Worm (Caenorhabditis elegans) whole organism, early embryonic: ENCODE results near the gene Y39A3CL.7.

ENCODE experiments used
- B0310.2 ChIP-seq: sonication (generic microtip); optimal IDR thresholded peaks from 2 replicates; lab custom pipeline; 2016; ENCODE audit warnings: mild to moderate bottlenecking, missing genetic modification characterization, missing compliant biosample characterization
- F13C5.2 ChIP-seq: sonication (generic microtip); optimal IDR thresholded peaks from 2 replicates; lab custom pipeline; 2017; ENCODE audit warnings: mild to moderate bottlenecking, missing genetic modification characterization, inconsistent platforms, missing compliant biosample characterization
- aly-1 ChIP-seq: sonication (generic microtip); optimal IDR thresholded peaks from 2 replicates; lab custom pipeline; 2016; ENCODE audit warnings: missing genetic modification characterization, missing compliant biosample characterization
- ama-1 ChIP-seq: fragments of 150-350 bp; optimal IDR thresholded peaks from 2 replicates; lab custom pipeline; 2014
- ceh-13 ChIP-seq: fragments of 200-800 bp; sonication (Bioruptor generic); optimal IDR thresholded peaks from 2 replicates; lab custom pipeline; 2018; ENCODE audit warnings: mild to moderate bottlenecking, missing genetic modification characterization, missing compliant biosample characterization
- ceh-36 ChIP-seq: sonication (generic microtip); optimal IDR thresholded peaks from 2 replicates; lab custom pipeline; 2016; ENCODE audit warnings: missing genetic modification characterization, inconsistent platforms, missing compliant biosample characterization
- ets-7 ChIP-seq: sonication (generic microtip); optimal IDR thresholded peaks from 2 replicates; lab custom pipeline; 2016; ENCODE audit warnings: missing genotype, missing genetic modification characterization, missing compliant biosample characterization
- flt-1 ChIP-seq: fragments of 200-800 bp; sonication (Bioruptor generic); IDR thresholded peaks from 2 replicates; pipeline ENCODE4 v1.3.6; 2022; ENCODE audit warnings: missing genetic modification characterization, missing compliant biosample characterization
- hmbx-1 ChIP-seq: sonication (generic microtip); optimal IDR thresholded peaks from 2 replicates; lab custom pipeline; 2016; ENCODE audit warnings: mild to moderate bottlenecking, missing genetic modification characterization, missing compliant biosample characterization
- hmg-4 ChIP-seq: fragments of 200-800 bp; sonication (Bioruptor generic); optimal IDR thresholded peaks from 2 replicates; lab custom pipeline; 2018; ENCODE audit warnings: mild to moderate bottlenecking, missing genetic modification characterization, missing compliant biosample characterization
- hnd-1 ChIP-seq: sonication (generic microtip); optimal IDR thresholded peaks from 2 replicates; lab custom pipeline; 2016; ENCODE audit warnings: missing genetic modification characterization, missing compliant biosample characterization
- pes-1 ChIP-seq: fragments of 200-800 bp; sonication (Bioruptor generic); IDR thresholded peaks from 2 replicates; pipeline ENCODE4 v1.3.6; 2022; ENCODE audit warnings: missing genetic modification reagents, missing genetic modification characterization, missing compliant biosample characterization
- scrt-1 ChIP-seq: fragments of 200-800 bp; sonication (Bioruptor generic); IDR thresholded peaks from 2 replicates; pipeline ENCODE4 v1.3.6; 2022; ENCODE audit warnings: missing genetic modification characterization, missing compliant biosample characterization
- sea-1 ChIP-seq: fragments of 200-800 bp; sonication (Bioruptor generic); conservative IDR thresholded peaks from 2 replicates; pipeline ENCODE4 v1.3.6; 2022; ENCODE audit warnings: missing genetic modification characterization, missing compliant biosample characterization
- tbx-11 ChIP-seq: fragments of 200-800 bp; sonication (Bioruptor generic); IDR thresholded peaks from 2 replicates; pipeline ENCODE4 v1.3.6; 2022; ENCODE audit warnings: missing genetic modification characterization, missing compliant biosample characterization
- tbx-37 ChIP-seq: fragments of 200-800 bp; sonication (Bioruptor generic); conservative IDR thresholded peaks from 2 replicates; pipeline ENCODE4 v1.3.6; 2022; ENCODE audit warnings: missing genetic modification reagents, missing genetic modification characterization, missing compliant biosample characterization
- tra-4 ChIP-seq: sonication (generic microtip); optimal IDR thresholded peaks from 2 replicates; lab custom pipeline; 2017; ENCODE audit warnings: missing genetic modification characterization, missing compliant biosample characterization

Gene Y39A3CL.7

DNA sequence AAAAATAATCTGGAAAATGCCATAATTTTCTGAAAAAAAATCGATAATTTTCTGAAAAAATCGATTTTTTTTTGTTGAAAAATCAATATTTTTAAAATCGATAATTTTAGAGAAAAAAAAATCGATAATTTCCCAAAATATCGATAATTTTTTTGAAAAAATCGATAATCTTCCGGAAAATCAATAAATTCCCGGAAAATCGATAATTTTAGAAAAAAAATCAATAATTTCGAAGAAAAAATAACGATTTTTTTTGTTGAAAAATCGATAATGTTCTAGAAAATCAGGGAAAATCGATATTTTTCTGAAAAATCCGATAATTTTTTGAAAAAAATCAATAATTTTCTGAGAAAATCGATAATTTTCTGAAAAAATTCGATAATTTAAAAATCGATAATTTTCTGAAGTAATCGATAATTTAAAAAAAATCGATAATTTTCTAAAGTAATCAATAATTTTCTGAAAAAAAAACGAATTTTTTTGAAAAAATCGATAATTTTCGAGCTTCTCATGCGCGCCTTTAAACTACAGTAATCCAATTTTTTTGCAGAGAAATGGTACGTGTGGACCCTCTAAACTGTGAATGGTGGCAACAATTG is 51.6 kb downstream of the Y39A3CL.7 start:
- TF ChIP-seq hmbx-1 (tag; lab: Kevin White, UChicago) (no peak), ceh-13 (no peak), sea-1 (GFP tag; lab: Robert Waterston, UW) (no peak), ama-1 (lab: Kevin White, UChicago) (no peak), hnd-1 (tag; lab: Kevin White, UChicago) (no peak), scrt-1 (GFP tag; lab: Robert Waterston, UW) (no peak)

DNA sequence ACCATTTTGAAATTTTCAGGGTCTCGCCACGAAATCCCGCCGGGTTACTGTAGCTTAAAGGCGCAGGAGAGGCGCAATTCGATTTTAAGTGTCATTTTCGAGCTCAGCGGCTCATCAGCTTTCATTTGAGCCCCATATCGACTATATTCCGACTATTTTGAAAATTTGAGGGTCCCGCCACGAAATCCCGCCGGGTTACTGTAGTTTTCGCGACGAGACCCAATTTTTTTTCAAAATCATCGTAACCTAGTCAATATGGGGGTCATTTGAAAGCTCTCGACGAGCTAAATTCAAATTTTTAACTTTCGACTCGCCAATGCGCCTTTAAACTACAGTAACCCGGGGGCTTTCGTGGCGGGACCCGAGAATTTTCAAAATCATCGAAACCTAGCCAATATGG is 52.5 kb downstream of the Y39A3CL.7 start:
- TF ChIP-seq flt-1 (GFP tag; lab: Robert Waterston, UW) (no peak), aly-1 (tag; lab: Kevin White, UChicago) (no peak), hmg-4 (no peak), F13C5.2 (tag; lab: Kevin White, UChicago) (no peak), scrt-1 (GFP tag; lab: Robert Waterston, UW) (no peak), B0310.2 (tag; lab: Kevin White, UChicago) (no peak), ets-7 (no peak), tbx-37 (GFP tag; lab: Robert Waterston, UW) (no peak), ceh-13 (no peak), sea-1 (GFP tag; lab: Robert Waterston, UW) (no peak), tra-4 (tag; lab: Kevin White, UChicago) (no peak)

DNA sequence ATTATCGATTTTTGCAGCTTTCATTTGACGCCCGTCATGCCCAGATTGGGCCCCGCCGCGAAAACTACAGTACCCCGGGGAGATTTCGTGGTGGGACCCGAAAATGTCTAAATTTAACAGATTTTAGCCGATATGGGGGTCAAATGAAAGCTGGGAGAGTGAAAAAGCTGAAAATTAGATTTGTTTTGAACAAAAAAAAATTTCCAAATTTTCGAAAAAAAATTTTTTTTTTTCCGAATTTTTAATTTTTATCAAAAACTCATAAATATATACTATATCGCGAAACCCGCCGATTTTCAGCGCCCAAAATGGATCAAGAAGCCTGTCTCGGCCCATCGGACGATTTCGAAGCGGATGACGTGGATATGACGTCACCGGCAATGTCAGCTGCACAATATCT is 53.3 kb downstream of the Y39A3CL.7 start, which contains the start of gene smi-1:
Gene smi-1, plus strand, starts transcription at position 301 of the 400 bp plus-strand sequence.
- TF ChIP-seq aly-1 (tag; lab: Kevin White, UChicago) (no peak), pes-1 (GFP tag; lab: Robert Waterston, UW) (no peak), hmg-4 (no peak), ets-7 (no peak), ceh-13 (no peak), scrt-1 (GFP tag; lab: Robert Waterston, UW) (no peak), hnd-1 (tag; lab: Kevin White, UChicago) (no peak), tbx-11 (no peak), tbx-37 (GFP tag; lab: Robert Waterston, UW) (no peak), ceh-36 (tag; lab: Kevin White, UChicago) (no peak), F13C5.2 (tag; lab: Kevin White, UChicago) (no peak), sea-1 (GFP tag; lab: Robert Waterston, UW) (no peak), flt-1 (GFP tag; lab: Robert Waterston, UW) (no peak), ama-1 (lab: Kevin White, UChicago) (no peak), hmbx-1 (tag; lab: Kevin White, UChicago) (no peak), B0310.2 (tag; lab: Kevin White, UChicago) (no peak), tra-4 (tag; lab: Kevin White, UChicago) (no peak)

DNA sequence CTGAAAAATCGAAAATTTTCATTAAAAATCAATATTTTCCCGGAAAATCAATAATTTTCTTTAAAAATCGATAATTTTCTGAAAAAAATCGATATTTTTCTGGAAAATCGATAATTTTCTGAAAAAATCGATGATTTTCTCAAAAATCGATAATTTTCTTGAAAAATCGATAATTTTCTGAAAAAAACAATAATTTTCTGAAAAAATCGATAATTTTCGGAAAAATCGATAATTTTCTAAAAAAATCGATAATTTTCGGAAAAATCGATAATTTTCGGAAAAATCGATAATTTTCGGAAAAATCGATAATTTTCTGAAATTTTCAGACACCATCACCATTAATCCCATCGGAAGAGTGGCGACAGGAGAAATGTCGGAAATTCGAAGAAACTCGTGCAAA is 54.2 kb downstream of the Y39A3CL.7 start:
- TF ChIP-seq flt-1 (GFP tag; lab: Robert Waterston, UW) (no peak), ets-7 (no peak), hmbx-1 (tag; lab: Kevin White, UChicago) (no peak), hnd-1 (tag; lab: Kevin White, UChicago) (no peak), F13C5.2 (tag; lab: Kevin White, UChicago) (no peak), ama-1 (lab: Kevin White, UChicago) (no peak), B0310.2 (tag; lab: Kevin White, UChicago) (no peak), ceh-36 (tag; lab: Kevin White, UChicago) (no peak)

DNA sequence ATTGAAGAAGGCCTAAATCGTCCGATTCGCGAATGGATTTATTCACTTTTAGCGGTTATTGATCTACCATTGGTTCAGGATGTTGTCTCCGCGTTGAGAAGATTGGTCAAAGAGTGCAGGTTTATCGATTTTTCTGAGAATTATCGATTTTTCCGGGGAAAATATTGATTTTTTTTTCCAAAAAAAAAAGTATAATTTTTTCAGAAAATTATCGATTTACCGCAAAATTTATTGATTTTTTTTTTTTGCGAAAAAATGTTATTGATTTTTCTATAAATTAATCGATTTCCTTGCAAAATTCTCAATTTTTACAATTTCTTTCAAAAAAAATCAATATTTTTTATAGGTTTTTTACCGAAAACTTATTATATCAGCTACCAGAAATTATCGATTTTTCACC is 55.5 kb downstream of the Y39A3CL.7 start:
- TF ChIP-seq flt-1 (GFP tag; lab: Robert Waterston, UW) (no peak), ama-1 (lab: Kevin White, UChicago) (no peak), sea-1 (GFP tag; lab: Robert Waterston, UW) (no peak), ceh-36 (tag; lab: Kevin White, UChicago) (no peak), tbx-37 (GFP tag; lab: Robert Waterston, UW) (no peak), ceh-13 (no peak), tra-4 (tag; lab: Kevin White, UChicago) (no peak), scrt-1 (GFP tag; lab: Robert Waterston, UW) (no peak), hmbx-1 (tag; lab: Kevin White, UChicago) (no peak), pes-1 (GFP tag; lab: Robert Waterston, UW) (no peak), tbx-11 (no peak), aly-1 (tag; lab: Kevin White, UChicago) (no peak), ets-7 (no peak), B0310.2 (tag; lab: Kevin White, UChicago) (no peak), hnd-1 (tag; lab: Kevin White, UChicago) (no peak), F13C5.2 (tag; lab: Kevin White, UChicago) (no peak), hmg-4 (no peak)

DNA sequence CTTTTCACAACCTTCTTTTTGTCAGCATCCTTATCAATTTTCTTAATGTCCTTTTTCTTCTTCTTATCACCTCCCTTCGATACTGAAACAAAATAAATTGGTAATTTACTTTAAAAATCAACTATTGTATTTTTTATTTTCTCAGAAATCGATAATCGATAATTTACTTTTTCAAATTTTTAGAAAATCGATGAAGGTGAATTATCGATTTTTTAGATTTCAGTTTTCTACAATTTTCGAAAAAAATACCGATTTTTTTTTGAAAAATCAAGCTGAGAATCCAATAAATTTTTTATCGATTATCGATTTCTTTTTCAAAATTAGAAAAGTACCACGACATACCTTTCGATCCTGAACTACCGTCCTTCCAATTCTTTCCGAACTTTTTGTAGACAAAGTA is 58.0 kb downstream of the Y39A3CL.7 start:
- TF ChIP-seq hmg-4 (no peak), tbx-37 (GFP tag; lab: Robert Waterston, UW) (no peak), flt-1 (GFP tag; lab: Robert Waterston, UW) (no peak), aly-1 (tag; lab: Kevin White, UChicago) (no peak), ceh-13 (no peak), ets-7 (no peak), tra-4 (tag; lab: Kevin White, UChicago) (no peak), F13C5.2 (tag; lab: Kevin White, UChicago) (no peak), sea-1 (GFP tag; lab: Robert Waterston, UW) (no peak), scrt-1 (GFP tag; lab: Robert Waterston, UW) (no peak), ama-1 (lab: Kevin White, UChicago) (no peak), pes-1 (GFP tag; lab: Robert Waterston, UW) (no peak), hnd-1 (tag; lab: Kevin White, UChicago) (no peak)
